Fruit fly (Drosophila melanogaster) whole organism, embryonic: ENCODE data around the gene Hsp22.
A peak's percentile ranks its signal among the peaks of the same experiment; 100 is the strongest.

Experiments
- CG10267 ChIP-seq: fragments of 200-800 bp; sonication (Bioruptor generic); optimal IDR thresholded peaks from 2 replicates; lab custom pipeline; 2018; ENCODE audit warnings: missing biosample characterization, mild to moderate bottlenecking, missing genetic modification characterization, moderate library complexity
- CG10431 ChIP-seq: fragments of 200-800 bp; sonication (Bioruptor generic); optimal IDR thresholded peaks from 3 replicates; lab custom pipeline; 2018; ENCODE audit warnings: missing biosample characterization, mild to moderate bottlenecking, missing genetic modification characterization
- CG11085 ChIP-seq: fragments of 200-800 bp; sonication (Bioruptor generic); IDR thresholded peaks from 2 replicates; pipeline ENCODE4 v1.3.6; 2022; ENCODE audit warnings: missing biosample characterization, missing genetic modification characterization
- CG11398 ChIP-seq: fragments of 200-800 bp; sonication (Bioruptor generic); optimal IDR thresholded peaks from 2 replicates; lab custom pipeline; 2016; ENCODE audit warnings: missing biosample characterization, missing genetic modification characterization
- CG14667 ChIP-seq: fragments of 200-800 bp; sonication (Bioruptor generic); IDR thresholded peaks from 2 replicates; pipeline ENCODE4 v1.3.6; 2022; ENCODE audit warnings: missing biosample characterization, missing genetic modification characterization
- CG15479 ChIP-seq: fragments of 200-800 bp; sonication (Bioruptor generic); optimal IDR thresholded peaks from 3 replicates; lab custom pipeline; 2019; ENCODE audit warnings: missing biosample characterization, mild to moderate bottlenecking, missing genetic modification characterization, moderate library complexity
- CG15514 ChIP-seq: fragments of 200-800 bp; sonication (Bioruptor generic); optimal IDR thresholded peaks from 3 replicates; lab custom pipeline; 2017; ENCODE audit warnings: missing biosample characterization, missing genetic modification characterization, mild to moderate bottlenecking, moderate library complexity, missing genetic modification reagents
- CG17912 ChIP-seq: fragments of 200-800 bp; sonication (Bioruptor generic); optimal IDR thresholded peaks from 2 replicates; lab custom pipeline; 2018; ENCODE audit warnings: missing biosample characterization, mild to moderate bottlenecking, missing genetic modification characterization
- CG18011 ChIP-seq: fragments of 200-800 bp; sonication (Bioruptor generic); optimal IDR thresholded peaks from 2 replicates; lab custom pipeline; 2017; ENCODE audit warnings: missing biosample characterization, missing genetic modification characterization, mild to moderate bottlenecking, moderate library complexity, missing genotype
- CG1832 ChIP-seq: fragments of 200-800 bp; sonication (Bioruptor generic); optimal IDR thresholded peaks from 2 replicates; lab custom pipeline; 2017; ENCODE audit warnings: missing biosample characterization, mild to moderate bottlenecking, missing genetic modification characterization, inconsistent platforms
- CG18476 ChIP-seq: fragments of 200-800 bp; sonication (Bioruptor generic); optimal IDR thresholded peaks from 2 replicates; lab custom pipeline; 2016; ENCODE audit warnings: missing biosample characterization, mild to moderate bottlenecking, missing genetic modification characterization
- CG31365 ChIP-seq: fragments of 200-800 bp; sonication (Bioruptor generic); optimal IDR thresholded peaks from 2 replicates; lab custom pipeline; 2018; ENCODE audit warnings: missing biosample characterization, mild to moderate bottlenecking, missing genetic modification characterization
- CG33557 ChIP-seq: fragments of 200-800 bp; sonication (Bioruptor generic); optimal IDR thresholded peaks from 2 replicates; lab custom pipeline; 2019; ENCODE audit warnings: missing biosample characterization, mild to moderate bottlenecking, missing genetic modification characterization, moderate library complexity
- CG3407 ChIP-seq: fragments of 200-800 bp; sonication (Bioruptor generic); optimal IDR thresholded peaks from 2 replicates; lab custom pipeline; 2018; ENCODE audit warnings: missing biosample characterization, mild to moderate bottlenecking, missing genetic modification characterization
- CG34224 ChIP-seq: fragments of 200-800 bp; sonication (Bioruptor generic); IDR thresholded peaks from 3 replicates; pipeline ENCODE4 v1.3.6; 2022; ENCODE audit warnings: missing biosample characterization, missing genetic modification characterization; ENCODE audit not compliant: partially characterized antibody
- CG6689 ChIP-seq: fragments of 200-800 bp; sonication (Bioruptor generic); IDR thresholded peaks from 2 replicates; pipeline ENCODE4 v1.3.6; 2022; ENCODE audit warnings: missing biosample characterization, missing genetic modification characterization
- CG6854 ChIP-seq: fragments of 200-800 bp; sonication (Bioruptor generic); optimal IDR thresholded peaks from 3 replicates; lab custom pipeline; 2017; ENCODE audit warnings: missing biosample characterization, mild to moderate bottlenecking, missing genetic modification characterization
- CG7357 ChIP-seq: fragments of 200-800 bp; sonication (Bioruptor generic); IDR thresholded peaks from 3 replicates; pipeline ENCODE4 v1.3.6; 2022; ENCODE audit warnings: missing biosample characterization, missing genetic modification characterization
- CG7745 ChIP-seq: fragments of 200-800 bp; sonication (Bioruptor generic); optimal IDR thresholded peaks from 2 replicates; lab custom pipeline; 2018; ENCODE audit warnings: missing biosample characterization, mild to moderate bottlenecking, missing genetic modification characterization, moderate library complexity
- CG7786 ChIP-seq: fragments of 200-800 bp; sonication (Bioruptor generic); optimal IDR thresholded peaks from 2 replicates; lab custom pipeline; 2016; ENCODE audit warnings: missing biosample characterization, missing genetic modification characterization
- CG9609 ChIP-seq: fragments of 200-800 bp; sonication (Bioruptor generic); optimal IDR thresholded peaks from 3 replicates; lab custom pipeline; 2016; ENCODE audit warnings: missing biosample characterization, missing genetic modification characterization
- CG9727 ChIP-seq: fragments of 200-800 bp; sonication (Bioruptor generic); optimal IDR thresholded peaks from 3 replicates; lab custom pipeline; 2017; ENCODE audit warnings: missing biosample characterization, mild to moderate bottlenecking, missing genetic modification characterization
- Dref ChIP-seq: fragments of 200-800 bp; sonication (Bioruptor generic); IDR thresholded peaks from 2 replicates; pipeline ENCODE4 v1.3.6; 2022; ENCODE audit warnings: missing biosample characterization, missing genetic modification characterization
- Gsc ChIP-seq: fragments of 200-800 bp; sonication (Bioruptor generic); IDR thresholded peaks from 2 replicates; pipeline ENCODE4 v1.3.6; 2022; ENCODE audit warnings: missing biosample characterization, missing genetic modification characterization
- H15 ChIP-seq: fragments of 200-800 bp; sonication (Bioruptor generic); IDR thresholded peaks from 3 replicates; pipeline ENCODE4 v1.3.6; 2022; ENCODE audit warnings: missing biosample characterization, missing genetic modification characterization
- Hey ChIP-seq: fragments of 200-800 bp; sonication (Bioruptor generic); optimal IDR thresholded peaks from 3 replicates; lab custom pipeline; 2018; ENCODE audit warnings: missing biosample characterization, mild to moderate bottlenecking, missing genetic modification characterization
- MESR4 ChIP-seq: fragments of 200-800 bp; sonication (Bioruptor generic); optimal IDR thresholded peaks from 2 replicates; lab custom pipeline; 2018; ENCODE audit warnings: missing biosample characterization, mild to moderate bottlenecking, missing genetic modification characterization, moderate library complexity
- Meics ChIP-seq: fragments of 200-800 bp; sonication (Bioruptor generic); optimal IDR thresholded peaks from 2 replicates; lab custom pipeline; 2017; ENCODE audit warnings: missing biosample characterization, mild to moderate bottlenecking, missing genetic modification characterization
- Mes4 ChIP-seq: fragments of 200-800 bp; sonication (Bioruptor generic); optimal IDR thresholded peaks from 2 replicates; lab custom pipeline; 2016; ENCODE audit warnings: missing biosample characterization, missing genetic modification characterization
- Nf-YB ChIP-seq: fragments of 200-800 bp; sonication (Bioruptor generic); optimal IDR thresholded peaks from 3 replicates; lab custom pipeline; 2019; ENCODE audit warnings: missing biosample characterization, mild to moderate bottlenecking, missing genetic modification characterization, moderate library complexity
- YL-1 ChIP-seq: fragments of 200-800 bp; sonication (Bioruptor generic); optimal IDR thresholded peaks from 3 replicates; lab custom pipeline; 2017; ENCODE audit warnings: missing biosample characterization, mild to moderate bottlenecking, missing genetic modification characterization
- cad ChIP-seq: fragments of >200 bp; optimal IDR thresholded peaks from 2 replicates; lab custom pipeline; 2017; ENCODE audit warnings: missing biosample characterization, missing genetic modification characterization
- cas ChIP-seq: fragments of 200-800 bp; sonication (Bioruptor generic); IDR thresholded peaks from 2 replicates; pipeline ENCODE4 v1.3.6; 2022; ENCODE audit warnings: missing biosample characterization, missing genetic modification characterization
- eyg ChIP-seq: fragments of 200-800 bp; sonication (Bioruptor generic); optimal IDR thresholded peaks from 3 replicates; lab custom pipeline; 2016; ENCODE audit warnings: missing biosample characterization, missing genetic modification characterization
- fd64A ChIP-seq: fragments of 200-800 bp; sonication (Bioruptor generic); optimal IDR thresholded peaks from 3 replicates; lab custom pipeline; 2018; ENCODE audit warnings: missing biosample characterization, mild to moderate bottlenecking, missing genetic modification characterization
- gce ChIP-seq: fragments of 200-800 bp; sonication (Bioruptor generic); IDR thresholded peaks from 3 replicates; pipeline ENCODE4 v1.3.6; 2022; ENCODE audit warnings: missing biosample characterization, missing genetic modification characterization
- gem ChIP-seq: fragments of 200-800 bp; sonication (Bioruptor generic); optimal IDR thresholded peaks from 2 replicates; lab custom pipeline; 2019; ENCODE audit warnings: missing biosample characterization, mild to moderate bottlenecking, missing genetic modification characterization, moderate library complexity
- grn ChIP-seq: fragments of 200-800 bp; sonication (Bioruptor generic); optimal IDR thresholded peaks from 3 replicates; lab custom pipeline; 2017; ENCODE audit warnings: missing biosample characterization, missing genetic modification characterization
- gsb ChIP-seq: fragments of 200-800 bp; sonication (Bioruptor generic); IDR thresholded peaks from 2 replicates; pipeline ENCODE4 v1.3.6; 2022; ENCODE audit warnings: missing biosample characterization, missing genetic modification characterization
- kay ChIP-seq: fragments of 200-800 bp; sonication (Bioruptor generic); optimal IDR thresholded peaks from 2 replicates; lab custom pipeline; 2016; ENCODE audit warnings: missing biosample characterization, missing genetic modification characterization
- ken ChIP-seq: fragments of 200-800 bp; sonication (Bioruptor generic); IDR thresholded peaks from 3 replicates; pipeline ENCODE4 v1.3.6; 2022; ENCODE audit warnings: missing biosample characterization, missing genetic modification characterization
- nerfin-2 ChIP-seq: fragments of 200-800 bp; sonication (Bioruptor generic); IDR thresholded peaks from 2 replicates; pipeline ENCODE4 v1.3.6; 2022; ENCODE audit warnings: missing biosample characterization, missing genetic modification characterization; ENCODE audit not compliant: partially characterized antibody
- p53 ChIP-seq: fragments of 200-800 bp; sonication (Bioruptor generic); optimal IDR thresholded peaks from 2 replicates; lab custom pipeline; 2016; ENCODE audit warnings: missing biosample characterization, missing genetic modification characterization
- pfk ChIP-seq: fragments of 200-800 bp; sonication (Bioruptor generic); optimal IDR thresholded peaks from 2 replicates; lab custom pipeline; 2018; ENCODE audit warnings: missing biosample characterization, mild to moderate bottlenecking, missing genetic modification characterization, moderate library complexity
- pum ChIP-seq: fragments of 200-800 bp; sonication (Bioruptor generic); optimal IDR thresholded peaks from 2 replicates; lab custom pipeline; 2016; ENCODE audit warnings: missing biosample characterization, missing genetic modification characterization
- sc ChIP-seq, 3 experiments: fragments of >200 bp in 2 of 3; fragments of 200-800 bp in 1 of 3; sonication (Bioruptor generic) in 1 of 3; optimal IDR thresholded peaks; 2 replicates in 2 of 3; 3 replicates in 1 of 3; lab custom pipeline; 2017; ENCODE audit warnings: mild to moderate bottlenecking in 1 of 3, missing biosample characterization in 1 of 3, missing genetic modification characterization in 1 of 3, missing genetic modification reagents in 1 of 3
- sisA ChIP-seq: fragments of 200-800 bp; sonication (Bioruptor generic); IDR thresholded peaks from 2 replicates; pipeline ENCODE4 v1.3.6; 2022; ENCODE audit warnings: missing biosample characterization, missing genetic modification characterization
- sqz ChIP-seq: fragments of 200-800 bp; sonication (Bioruptor generic); optimal IDR thresholded peaks from 3 replicates; lab custom pipeline; 2018; ENCODE audit warnings: missing biosample characterization, mild to moderate bottlenecking, missing genetic modification characterization
- sr ChIP-seq: fragments of 200-800 bp; sonication (Bioruptor generic); IDR thresholded peaks from 3 replicates; pipeline ENCODE4 v1.3.6; 2022; ENCODE audit warnings: missing biosample characterization, missing genetic modification characterization
- toy ChIP-seq: fragments of 200-800 bp; sonication (Bioruptor generic); IDR thresholded peaks from 2 replicates; pipeline ENCODE4 v1.3.6; 2022; ENCODE audit warnings: missing biosample characterization, missing genetic modification characterization
- zf30C ChIP-seq: fragments of 200-800 bp; sonication (Bioruptor generic); optimal IDR thresholded peaks from 3 replicates; lab custom pipeline; 2018; ENCODE audit warnings: missing biosample characterization, mild to moderate bottlenecking, missing genetic modification characterization

Gene Hsp22

dm6 chr3L:9397156-9397555, 24.4 kb downstream of the Hsp22 start (continued):
- TF ChIP-seq sr (GFP tag; lab: Robert Waterston, UW) (0 out of 3 replicates have a peak, but pooled peaks have one; percentile 47), gem (tag; lab: Kevin White, UChicago) (peak; percentile 47), CG33557 (GFP tag; lab: Kevin White, UChicago) (peak; percentile 42), gsb (GFP tag; lab: Robert Waterston, UW) (peak; percentile 35; the same call in 1 of the 2 replicates), grn (GFP tag; lab: Kevin White, UChicago) (peak; percentile 94), CG10431 (GFP tag; lab: Kevin White, UChicago) (no peak), pum (GFP tag; lab: Kevin White, UChicago) (no peak), CG11398 (GFP tag; lab: Kevin White, UChicago) (peak; percentile 41), CG11085 (GFP tag; lab: Robert Waterston, UW) (no peak), CG15479 (GFP tag; lab: Kevin White, UChicago) (peak; percentile 12), kay (peak; percentile 12), CG9727 (peak; percentile 69), CG17912 (GFP tag; lab: Kevin White, UChicago) (peak; percentile 4), CG7786 (GFP tag; lab: Kevin White, UChicago) (peak; percentile 31), CG9609 (GFP tag; lab: Kevin White, UChicago) (no peak), CG10267 (tag; lab: Kevin White, UChicago) (no peak), Nf-YB (GFP tag; lab: Kevin White, UChicago) (no peak), CG1832 (GFP tag; lab: Kevin White, UChicago) (no peak), CG34224 (no peak), CG18011 (GFP tag; lab: Kevin White, UChicago) (no peak), CG6689 (GFP tag; lab: Robert Waterston, UW) (no peak), fd64A (peak; percentile 82), Mes4 (GFP tag; lab: Kevin White, UChicago) (no peak), CG18476 (GFP tag; lab: Kevin White, UChicago) (peak; percentile 35), YL-1 (GFP tag; lab: Kevin White, UChicago) (peak; percentile 30), Hey (peak; percentile 58), CG7745 (no peak), cad (GFP tag; lab: Kevin White, UChicago) (no peak), cas (peak; percentile 64; the same call in 1 of the 2 replicates), CG7357 (GFP tag; lab: Robert Waterston, UW) (no peak), gce (GFP tag; lab: Robert Waterston, UW) (no peak), sc (optimal IDR thresholded peaks at IDR 0.05; lab: Kevin White, UChicago) (no peak), sc (GFP tag; optimal IDR thresholded peaks at IDR 0.05; lab: Kevin White, UChicago) (peak; percentile 28), CG31365 (peak; percentile 82), sqz (GFP tag; lab: Kevin White, UChicago) (peak; percentile 66), CG3407 (peak; percentile 44), Meics (GFP tag; lab: Kevin White, UChicago) (peak; percentile 90), Dref (no peak), p53 (GFP tag; lab: Kevin White, UChicago) (no peak), Gsc (GFP tag; lab: Robert Waterston, UW) (no peak), CG14667 (no peak), pfk (GFP tag; lab: Kevin White, UChicago) (peak; percentile 69), zf30C (GFP tag; lab: Kevin White, UChicago) (no peak), sisA (GFP tag; lab: Robert Waterston, UW) (no peak), ken (GFP tag; lab: Robert Waterston, UW) (no peak), eyg (GFP tag; lab: Kevin White, UChicago) (peak; percentile 84), H15 (GFP tag; lab: Robert Waterston, UW) (no peak), nerfin-2 (GFP tag; lab: Robert Waterston, UW) (no peak), MESR4 (GFP tag; lab: Kevin White, UChicago) (no peak), toy (peak; percentile 49; the same call in 1 of the 2 replicates), CG15514 (GFP tag; lab: Kevin White, UChicago) (peak; percentile 89), CG6854 (peak; percentile 82)
